Fruit fly (Drosophila melanogaster) ovary, adult (tissue): ENCODE measurements around the gene CG31496.

ENCODE experiments used
- CG17801 ChIP-seq: fragments of 200-800 bp; optimal IDR thresholded peaks from 2 replicates; lab custom pipeline; 2019; ENCODE audit warnings: missing biosample characterization, mild to moderate bottlenecking, missing genetic modification characterization, moderate library complexity; ENCODE audit not compliant: partially characterized antibody

CG31496 gene

DNA sequence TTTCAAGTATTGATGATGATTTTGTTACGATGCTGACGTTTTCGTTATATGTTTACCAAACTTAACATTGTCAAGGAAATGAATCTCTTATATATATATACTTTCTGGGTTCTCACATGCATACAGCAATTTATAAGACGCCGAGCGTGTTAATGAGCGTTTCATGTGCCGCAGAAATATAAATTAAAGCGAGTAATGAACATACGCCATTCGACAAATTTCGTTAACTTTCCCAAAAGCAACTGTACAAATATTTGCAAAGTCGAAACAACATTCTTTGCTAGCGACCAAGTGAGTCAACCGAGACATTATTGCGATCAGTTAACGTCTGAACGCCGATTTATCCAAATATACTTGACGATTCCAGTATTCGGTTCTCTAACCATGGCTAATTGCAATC lies at the start of gene CG31496:
Gene CG31496, plus strand, starts transcription at position 301 of the 400 bp plus-strand sequence.
- no peak for TF ChIP-seq CG17801 (GFP tag; lab: Kevin White, UChicago)

DNA sequence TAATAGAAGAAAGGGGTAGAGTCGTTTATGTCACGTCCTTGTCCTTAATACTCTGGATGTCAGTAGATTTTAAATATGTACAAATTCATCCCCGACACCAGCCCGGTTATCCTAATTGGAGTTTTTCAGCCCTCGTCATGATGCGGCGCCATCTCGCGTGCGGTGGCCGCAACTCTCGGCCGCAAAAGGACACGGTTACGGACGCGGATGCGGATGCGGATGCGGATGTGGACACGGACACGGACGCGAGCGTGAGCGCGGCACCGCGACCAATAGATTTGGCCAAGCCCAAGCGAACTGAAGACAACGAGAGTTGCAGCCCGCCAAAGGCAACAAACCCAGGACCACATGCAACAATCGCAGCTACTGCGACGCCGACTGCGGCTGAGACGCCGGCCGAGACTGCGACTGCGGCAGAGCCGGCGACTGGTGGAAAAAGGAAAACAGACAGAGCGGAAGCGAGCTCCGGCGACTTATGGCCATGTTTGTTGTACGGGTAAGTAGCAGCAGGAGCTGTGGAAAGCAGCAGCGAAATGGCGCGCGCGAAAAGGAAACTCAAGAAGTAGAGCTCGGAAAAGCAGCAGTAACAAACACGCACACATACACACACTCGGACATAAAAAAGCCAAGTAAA lies 40.3 kb upstream of the CG31496 start, which contains the start of gene CG42544:
Gene CG42544, plus strand, starts transcription at position 138 of the 634 bp plus-strand sequence.
- TF ChIP-seq CG17801 (GFP tag; lab: Kevin White, UChicago) = no peak

DNA sequence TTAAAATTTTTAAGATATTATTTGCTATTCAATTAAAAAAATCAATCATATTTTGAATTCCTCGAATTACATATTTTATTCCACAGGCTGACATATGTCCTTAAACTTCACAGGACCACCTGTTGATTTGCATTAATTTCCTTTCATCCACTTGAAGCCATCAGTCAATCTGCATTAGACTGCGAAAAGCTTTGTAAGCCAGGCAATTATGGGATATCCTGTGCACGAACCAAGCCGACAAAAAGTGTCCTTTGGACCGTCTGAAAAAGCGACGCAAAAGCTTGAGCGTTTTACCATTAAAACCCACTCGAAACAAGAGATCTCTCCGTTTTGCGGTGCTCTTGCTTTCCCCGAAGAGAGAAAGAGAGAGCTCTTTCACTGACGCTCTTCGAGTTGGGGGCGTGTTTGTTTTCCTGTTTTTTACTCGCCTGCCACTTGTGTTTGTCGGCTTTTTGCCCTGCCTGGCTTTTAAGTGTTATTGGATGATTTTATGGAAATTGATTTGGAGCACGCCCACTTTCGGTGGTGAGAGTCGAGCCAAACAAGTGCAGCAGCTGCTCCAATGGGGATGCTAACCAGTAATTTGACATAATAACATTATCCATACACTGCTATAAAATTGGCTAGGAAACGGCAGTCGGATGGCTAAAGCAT lies 38.2 kb upstream of the CG31496 start:
- no peak for TF ChIP-seq CG17801 (GFP tag; lab: Kevin White, UChicago)

DNA sequence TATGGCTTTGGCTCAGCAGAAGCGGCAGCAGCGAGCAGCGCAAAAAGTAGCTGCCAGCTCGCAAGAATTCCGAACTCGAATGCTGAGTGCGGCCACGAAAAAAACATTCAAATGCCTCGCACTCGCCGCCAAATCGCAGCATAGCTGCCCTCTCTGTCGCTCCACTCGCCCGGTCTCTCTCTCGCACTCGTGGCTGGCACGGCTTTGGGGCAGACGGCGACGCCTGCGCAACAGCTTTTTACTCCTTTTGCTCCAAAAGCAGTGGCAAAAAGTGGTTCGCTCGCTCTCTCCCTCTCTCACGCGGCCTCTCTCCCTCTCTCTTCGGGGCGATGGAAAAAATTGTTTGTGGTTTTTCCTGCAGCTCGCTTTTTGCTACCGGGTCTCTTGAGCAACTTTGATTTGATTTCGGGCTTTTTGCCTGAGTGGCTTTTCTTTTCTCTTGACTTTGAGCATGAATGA lies 35.3 kb upstream of the CG31496 start, which contains the start of gene rn:
Gene rn, minus strand, starts transcription at position 51 of the 459 bp plus-strand sequence.
- no peak for TF ChIP-seq CG17801 (GFP tag; lab: Kevin White, UChicago)

DNA sequence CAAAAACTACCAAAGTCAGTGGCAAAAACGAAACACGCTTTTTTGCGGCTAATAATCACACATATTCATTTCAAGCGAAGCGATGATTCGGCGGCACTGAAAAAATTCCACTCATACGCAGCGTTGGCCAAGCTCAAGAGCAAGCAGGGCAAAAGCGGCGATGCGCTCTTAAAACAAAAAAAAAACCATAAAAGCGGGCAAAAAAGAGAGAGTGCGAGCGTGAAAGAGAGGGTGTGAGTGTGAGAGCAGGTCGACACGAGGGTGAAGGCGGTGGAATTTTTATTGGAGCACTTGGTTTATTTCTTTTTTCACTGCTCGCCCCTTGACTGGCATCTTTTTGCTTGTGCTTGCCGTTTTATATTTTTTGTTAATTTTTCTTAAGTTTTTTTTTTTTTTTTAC lies 34.3 kb upstream of the CG31496 start:
- no peak for TF ChIP-seq CG17801 (GFP tag; lab: Kevin White, UChicago)

DNA sequence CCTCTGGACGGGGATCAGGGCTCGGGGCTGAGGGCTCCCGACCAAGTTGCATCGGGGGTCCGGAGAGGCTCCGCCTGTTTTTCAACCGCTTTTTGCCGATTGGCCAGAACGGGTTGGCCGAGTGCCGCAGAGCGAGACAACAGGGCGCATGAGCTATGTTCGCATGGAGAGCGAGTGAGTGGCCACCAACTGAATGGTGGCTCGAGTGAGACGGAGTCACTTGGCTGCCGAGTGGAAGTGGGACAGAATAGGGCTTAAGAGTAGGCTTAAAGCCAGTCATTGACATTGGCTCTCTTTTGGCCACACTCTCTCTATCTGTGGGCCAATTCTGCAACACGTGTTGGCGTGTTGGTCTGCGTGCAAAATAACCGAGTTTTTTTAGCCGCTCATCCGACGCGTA lies 31.8 kb upstream of the CG31496 start:
- TF ChIP-seq CG17801 (GFP tag; lab: Kevin White, UChicago) = no peak

DNA sequence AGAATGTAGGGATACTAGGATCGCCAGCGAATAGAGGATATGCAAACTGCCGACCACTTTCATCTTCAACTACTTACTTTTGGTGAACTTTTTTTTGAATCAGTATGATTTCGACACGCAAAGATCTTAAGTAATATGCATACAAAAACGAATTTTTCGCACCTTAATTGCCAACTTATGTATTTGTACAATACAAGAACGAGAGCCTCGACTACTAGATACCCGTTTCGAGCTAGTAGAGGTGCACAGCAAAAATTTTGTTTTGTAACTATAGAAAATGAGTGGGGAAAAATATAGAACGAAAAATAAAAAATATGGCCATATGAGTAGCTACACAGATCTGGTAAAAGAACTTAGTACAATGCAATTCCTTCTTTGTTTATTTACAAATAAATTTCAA lies 27.8 kb upstream of the CG31496 start, which contains the start of gene CG10029:
Gene CG10029, minus strand, starts transcription at position 101 of the 400 bp plus-strand sequence.
- no peak for TF ChIP-seq CG17801 (GFP tag; lab: Kevin White, UChicago)

DNA sequence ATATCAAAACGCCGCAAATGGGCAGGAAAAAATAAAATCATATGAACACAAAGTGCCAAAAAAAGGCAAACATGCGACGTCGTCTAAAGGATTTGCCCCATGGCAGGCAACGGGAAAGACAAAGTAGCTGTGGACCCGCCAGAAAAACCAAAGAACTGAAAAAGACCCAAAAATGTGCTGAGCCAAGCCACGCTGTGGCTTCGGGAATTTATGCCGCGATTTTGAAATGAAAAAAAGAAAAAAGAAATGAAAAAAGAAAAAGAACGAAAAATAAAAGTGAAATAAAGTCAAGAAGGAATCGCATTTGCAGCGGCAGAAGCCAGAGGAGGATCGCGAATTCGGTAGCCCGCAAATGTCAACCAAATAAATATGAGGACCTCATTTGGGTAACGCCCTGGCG lies 22.3 kb upstream of the CG31496 start:
- TF ChIP-seq CG17801 (GFP tag; lab: Kevin White, UChicago) = no peak

DNA sequence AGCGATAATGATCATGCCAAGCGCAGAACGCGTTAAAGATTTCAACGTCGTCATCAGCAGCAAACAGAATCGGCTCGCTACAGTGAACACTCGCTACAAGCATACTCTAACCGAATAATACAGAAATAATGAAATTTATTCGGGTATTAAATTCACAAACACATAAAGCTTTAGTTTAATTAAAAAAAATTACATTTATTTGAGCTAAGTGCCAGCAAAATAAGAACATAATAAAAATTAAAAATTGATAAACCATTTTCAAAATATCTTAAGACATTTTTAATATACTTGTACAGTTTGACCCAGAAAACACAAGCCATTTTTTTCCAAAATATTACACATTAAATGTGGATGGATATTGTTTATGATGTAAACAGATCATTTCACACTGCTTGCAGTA lies 18.7 kb upstream of the CG31496 start:
- no peak for TF ChIP-seq CG17801 (GFP tag; lab: Kevin White, UChicago)

DNA sequence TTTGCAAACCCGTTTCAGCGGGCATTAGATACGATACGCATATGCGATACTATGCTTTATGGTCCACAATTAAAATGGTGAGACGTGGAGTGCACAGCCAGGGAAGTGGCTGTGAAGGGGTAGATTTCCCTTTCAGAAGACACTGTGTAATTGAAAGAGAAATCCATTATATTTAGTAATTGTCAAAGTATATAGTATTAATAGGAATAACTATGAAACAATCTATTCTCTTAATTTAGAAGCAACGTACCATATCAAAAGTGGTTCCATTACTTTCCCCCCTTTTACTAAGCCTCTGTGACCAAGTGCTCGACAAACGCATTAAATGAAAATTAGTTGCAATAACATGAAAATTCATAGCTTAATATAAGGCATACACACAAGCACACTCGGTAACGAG lies 14.2 kb upstream of the CG31496 start:
- TF ChIP-seq CG17801 (GFP tag; lab: Kevin White, UChicago) = no peak

DNA sequence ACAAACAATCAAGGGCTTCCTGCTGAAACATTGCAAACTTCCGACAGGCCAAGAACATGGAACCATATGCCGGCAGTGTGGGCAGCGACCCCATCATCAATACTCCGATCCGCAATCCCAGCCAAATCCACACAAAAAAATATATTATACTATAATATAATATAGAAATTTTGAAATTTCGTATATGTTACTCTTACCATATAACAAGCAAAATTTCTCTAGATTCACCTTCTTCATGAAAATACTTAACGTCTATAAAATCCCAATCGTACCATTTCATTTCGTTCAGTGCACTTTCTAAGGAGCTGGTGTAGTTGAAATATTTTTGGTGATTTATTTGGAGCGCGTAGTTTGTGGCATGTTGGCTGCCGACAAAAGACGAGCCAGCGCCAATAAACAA lies 10.3 kb upstream of the CG31496 start:
- no peak for TF ChIP-seq CG17801 (GFP tag; lab: Kevin White, UChicago)

DNA sequence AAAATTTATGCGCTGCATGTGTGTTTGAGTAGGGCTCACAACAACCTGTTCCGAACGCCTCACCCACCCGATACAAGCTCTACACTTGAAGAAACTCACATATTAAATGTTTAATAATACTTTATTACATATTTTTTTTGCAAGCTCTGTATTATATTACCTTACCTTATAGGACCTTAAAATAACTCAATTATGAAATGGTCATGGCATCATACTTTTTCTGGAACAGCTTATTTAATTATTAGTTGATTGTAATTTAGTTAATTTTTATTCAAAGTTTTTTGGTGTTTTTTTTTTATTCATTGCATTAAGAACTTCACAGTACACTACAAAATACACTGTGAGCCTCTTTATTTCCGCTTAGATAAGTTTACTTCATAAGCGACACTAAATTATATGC lies 8.4 kb upstream of the CG31496 start:
- no peak for TF ChIP-seq CG17801 (GFP tag; lab: Kevin White, UChicago)

DNA sequence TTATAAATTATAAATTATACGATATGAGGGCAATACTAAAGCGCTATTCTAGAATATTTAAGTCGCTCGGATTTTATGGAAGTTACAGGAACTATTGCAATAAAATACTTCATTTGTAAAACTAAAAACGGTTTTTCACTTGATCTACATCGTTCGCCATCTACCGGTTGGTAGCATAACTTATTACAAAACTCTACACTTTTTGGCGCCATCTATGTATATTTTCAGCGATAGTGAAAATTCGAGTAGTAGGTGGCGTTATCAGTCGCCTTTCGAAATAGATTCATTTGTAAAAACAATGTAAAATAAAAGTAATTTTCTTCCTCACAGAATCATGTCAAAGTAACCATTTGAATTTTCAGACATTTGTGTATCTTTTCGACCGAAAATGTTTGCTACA lies 1.6 kb downstream of the CG31496 start, which contains the start of gene nxf4:
Gene nxf4, plus strand, starts transcription at position 286 of the 400 bp plus-strand sequence.
- TF ChIP-seq CG17801 (GFP tag; lab: Kevin White, UChicago) = no peak

DNA sequence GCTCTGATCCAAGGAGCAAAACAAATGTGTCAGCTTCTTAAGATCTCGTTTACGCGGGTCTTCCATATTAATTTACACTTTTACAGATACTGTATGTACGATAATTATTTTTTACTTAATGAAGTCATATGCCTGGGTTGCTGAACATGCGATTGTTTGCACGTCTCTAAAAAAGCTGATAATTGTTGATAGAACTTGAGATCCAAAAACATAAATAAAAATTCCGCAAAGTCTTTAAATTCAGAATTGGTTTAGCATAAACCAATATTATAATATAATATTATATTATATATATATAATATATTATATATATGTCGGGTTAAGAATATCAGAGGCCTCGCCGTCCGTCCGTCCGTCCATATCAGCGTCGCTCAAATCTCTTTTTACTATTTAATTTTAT lies 4.6 kb downstream of the CG31496 start, which contains the start of gene CG43290:
Gene CG43290, minus strand, starts transcription at position 101 of the 400 bp plus-strand sequence.
- TF ChIP-seq CG17801 (GFP tag; lab: Kevin White, UChicago) = no peak

DNA sequence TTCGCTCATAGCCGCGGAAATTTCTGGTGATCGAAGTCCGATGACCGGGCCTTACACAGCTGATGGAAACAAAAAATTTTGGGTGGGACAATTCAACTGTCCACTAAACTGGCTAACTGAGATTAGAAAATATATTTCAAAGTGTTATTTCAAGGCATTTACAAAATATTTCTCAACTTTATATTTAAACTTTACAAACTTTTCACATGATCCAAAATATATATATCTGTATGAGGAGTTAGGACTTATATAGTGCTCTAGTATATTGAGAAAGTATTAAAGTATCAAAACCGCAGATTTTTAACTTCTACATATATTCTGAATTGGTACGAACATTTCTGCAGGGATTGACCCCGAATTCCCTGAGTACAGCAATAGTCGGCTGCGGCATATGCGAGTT lies 17.2 kb downstream of the CG31496 start, which contains the start of gene CG17944:
Gene CG17944, minus strand, starts transcription at position 101 of the 400 bp plus-strand sequence.
- TF ChIP-seq CG17801 (GFP tag; lab: Kevin White, UChicago) = no peak

DNA sequence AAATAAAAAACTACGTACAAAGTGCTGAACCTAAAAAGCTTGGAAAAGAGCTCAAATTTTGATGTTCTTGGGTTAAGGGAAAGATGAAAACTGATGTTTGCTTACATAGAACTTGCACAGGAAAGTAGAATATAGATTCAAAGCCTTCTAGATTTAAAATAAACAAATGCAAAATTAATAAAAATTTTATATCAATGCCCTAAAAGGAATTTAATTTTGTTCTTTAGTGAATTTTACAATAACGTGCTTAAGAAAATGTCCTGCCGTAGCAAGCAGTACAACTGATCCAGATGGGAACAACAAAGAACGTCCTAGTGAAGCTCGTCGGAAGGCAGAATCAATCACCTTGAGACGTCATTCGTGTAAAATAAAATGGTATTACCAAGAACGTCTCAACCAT lies 18.8 kb downstream of the CG31496 start, which contains the start of gene Mst84Dd:
Gene Mst84Dd, minus strand, starts transcription at position 101 of the 400 bp plus-strand sequence.
- no peak for TF ChIP-seq CG17801 (GFP tag; lab: Kevin White, UChicago)
